Fruit fly (Drosophila melanogaster): ENCODE measurements around the gene Arp5.

Arp5 gene

dm6 chr3R:18198518-18199118 lies 13.3 kb downstream of the Arp5 start (continued):
- peak; percentile 22 for TF ChIP-seq Blimp-1 (GFP tag; optimal IDR thresholded peaks at IDR 0.05)
- no peak for TF ChIP-seq CG10959 (GFP tag; IDR thresholded peaks at IDR 0.05)
- no peak for TF ChIP-seq ab (GFP tag; optimal IDR thresholded peaks at IDR 0.05)
- peak; percentile 28 for TF ChIP-seq CG6854 (GFP tag; optimal IDR thresholded peaks at IDR 0.05)
- no peak for TF ChIP-seq CG5245 (GFP tag; optimal IDR thresholded peaks at IDR 0.05)
- TF ChIP-seq CG12299 (tag; optimal IDR thresholded peaks at IDR 0.05): peak; percentile 64
- TF ChIP-seq dati (GFP tag; IDR thresholded peaks at IDR 0.05): no peak
- TF ChIP-seq CG6272 (GFP tag; IDR thresholded peaks at IDR 0.05): no peak
- TF ChIP-seq Sry-δ (GFP tag; optimal IDR thresholded peaks at IDR 0.05): no peak
- no peak for TF ChIP-seq CG4424 (GFP tag; optimal IDR thresholded peaks at IDR 0.05)
- TF ChIP-seq usp (GFP tag; optimal IDR thresholded peaks at IDR 0.05): no peak
- TF ChIP-seq CG14710 (tag; optimal IDR thresholded peaks at IDR 0.05): peak; percentile 39
- no peak for TF ChIP-seq CG6254 (GFP tag; optimal IDR thresholded peaks at IDR 0.05)
- peak; percentile 67 for TF ChIP-seq org-1 (GFP tag; optimal IDR thresholded peaks at IDR 0.05)
- no peak for TF ChIP-seq CG17385 (GFP tag; optimal IDR thresholded peaks at IDR 0.05)
- TF ChIP-seq CG17612 (GFP tag; IDR thresholded peaks at IDR 0.05): no peak
- TF ChIP-seq Ada2b (GFP tag; IDR thresholded peaks at IDR 0.05): no peak
- no peak for TF ChIP-seq CG7357 (GFP tag; IDR thresholded peaks at IDR 0.05)
- TF ChIP-seq CG32532 (GFP tag; IDR thresholded peaks at IDR 0.05): no peak
- TF ChIP-seq CG1602 (GFP tag; optimal IDR thresholded peaks at IDR 0.05): peak; percentile 4
- peak; percentile 7 for TF ChIP-seq HHEX (GFP tag; optimal IDR thresholded peaks at IDR 0.05)
- TF ChIP-seq BEAF-32 (GFP tag; optimal IDR thresholded peaks at IDR 0.05): no peak
- no peak for TF ChIP-seq chm (GFP tag; IDR thresholded peaks at IDR 0.05)
- no peak for TF ChIP-seq NFAT (GFP tag; IDR thresholded peaks at IDR 0.05)
- TF ChIP-seq Xrp1 (GFP tag; IDR thresholded peaks at IDR 0.05): no peak
- TF ChIP-seq luna (GFP tag; optimal IDR thresholded peaks at IDR 0.05): no peak
- no peak for TF ChIP-seq danr (GFP tag; IDR thresholded peaks at IDR 0.05)
- no peak for TF ChIP-seq CG2889 (GFP tag; IDR thresholded peaks at IDR 0.05)
- TF ChIP-seq slou (GFP tag; optimal IDR thresholded peaks at IDR 0.05): no peak
- TF ChIP-seq CG6654 (GFP tag; optimal IDR thresholded peaks at IDR 0.05): no peak
- no peak for TF ChIP-seq sr (GFP tag; IDR thresholded peaks at IDR 0.05)
- no peak for TF ChIP-seq Awh (GFP tag; IDR thresholded peaks at IDR 0.05)
- peak; percentile 81 for TF ChIP-seq sd (tag; optimal IDR thresholded peaks at IDR 0.05)
- TF ChIP-seq crc (GFP tag; optimal IDR thresholded peaks at IDR 0.05): no peak
- TF ChIP-seq pita (GFP tag; optimal IDR thresholded peaks at IDR 0.05): no peak
- peak in 1 of 2 experiments; percentile 48 for TF ChIP-seq Eip74EF (GFP tag; optimal IDR thresholded peaks at IDR 0.05)
- peak; percentile 19 for TF ChIP-seq CG3281 (GFP tag; optimal IDR thresholded peaks at IDR 0.05)
- peak; percentile 73 for TF ChIP-seq lbe (GFP tag; optimal IDR thresholded peaks at IDR 0.05)
- TF ChIP-seq bab2 (GFP tag; optimal IDR thresholded peaks at IDR 0.05): peak; percentile 57
- no peak for TF ChIP-seq Tbp (GFP tag; optimal IDR thresholded peaks at IDR 0.05)
- no peak for TF ChIP-seq ap (GFP tag; IDR thresholded peaks at IDR 0.05)
- TF ChIP-seq Bteb2 (GFP tag; optimal IDR thresholded peaks at IDR 0.05): peak; percentile 1
- no peak for TF ChIP-seq sim (GFP tag; IDR thresholded peaks at IDR 0.05)
- no peak for TF ChIP-seq stwl (tag; optimal IDR thresholded peaks at IDR 0.05)
- TF ChIP-seq pzg (GFP tag; optimal IDR thresholded peaks at IDR 0.05): no peak
- TF ChIP-seq otp (GFP tag; IDR thresholded peaks at IDR 0.05): no peak
- peak; percentile 56 for TF ChIP-seq CG2875 (GFP tag; optimal IDR thresholded peaks at IDR 0.05)
- TF ChIP-seq ranshi (GFP tag; IDR thresholded peaks at IDR 0.05): no peak
- peak; percentile 30 for TF ChIP-seq CG34376 (GFP tag; optimal IDR thresholded peaks at IDR 0.05)
- TF ChIP-seq sima (GFP tag; optimal IDR thresholded peaks at IDR 0.05): peak; percentile 16
- no peak for TF ChIP-seq Jarid2 (GFP tag; optimal IDR thresholded peaks at IDR 0.05)
- TF ChIP-seq CHES-1-like (GFP tag; optimal IDR thresholded peaks at IDR 0.05): peak; percentile 44
